Worm (Caenorhabditis elegans): Measurements from ENCODE around the gene Y54G11A.14.

Y54G11A.14 gene

ce11 chrII:14318027-14318426 is at the start of gene Y54G11A.14:
Y54G11A.14 (plus strand) TSS chrII:14318158.
- no peak for TF ChIP-seq ceh-83 (GFP tag; optimal IDR thresholded peaks at IDR 0.05)
- no peak for TF ChIP-seq drap-1 (GFP tag; optimal IDR thresholded peaks at IDR 0.05)
- no peak for TF ChIP-seq ces-1 (GFP tag; optimal IDR thresholded peaks at IDR 0.05)
- TF ChIP-seq flh-1 (GFP tag; optimal IDR thresholded peaks at IDR 0.05), result no peak
- no peak for TF ChIP-seq lsy-2 (tag; optimal IDR thresholded peaks at IDR 0.05)
- TF ChIP-seq nhr-2 (tag; optimal IDR thresholded peaks at IDR 0.05), result no peak
- TF ChIP-seq unc-39 (tag; optimal IDR thresholded peaks at IDR 0.05), result no peak
- TF ChIP-seq zip-8 (tag; optimal IDR thresholded peaks at IDR 0.05), result no peak
- no peak for TF ChIP-seq ztf-11 (tag; optimal IDR thresholded peaks at IDR 0.05)
- TF ChIP-seq cnd-1 (tag; optimal IDR thresholded peaks at IDR 0.05), result no peak
- no peak for TF ChIP-seq mls-2 (tag; optimal IDR thresholded peaks at IDR 0.05)
- no peak for TF ChIP-seq hlh-1 (tag; optimal IDR thresholded peaks at IDR 0.05)
- no peak for TF ChIP-seq elt-3 (tag; optimal IDR thresholded peaks at IDR 0.05)
- TF ChIP-seq tbx-8 (GFP tag; optimal IDR thresholded peaks at IDR 0.05), result no peak
- no peak for TF ChIP-seq nhr-237 (tag; optimal IDR thresholded peaks at IDR 0.05)
- no peak for TF ChIP-seq bed-3 (GFP tag; optimal IDR thresholded peaks at IDR 0.05)
- TF ChIP-seq sem-2 (GFP tag; optimal IDR thresholded peaks at IDR 0.05), result no peak
- TF ChIP-seq mab-5 (tag; optimal IDR thresholded peaks at IDR 0.05), result no peak

DNA sequence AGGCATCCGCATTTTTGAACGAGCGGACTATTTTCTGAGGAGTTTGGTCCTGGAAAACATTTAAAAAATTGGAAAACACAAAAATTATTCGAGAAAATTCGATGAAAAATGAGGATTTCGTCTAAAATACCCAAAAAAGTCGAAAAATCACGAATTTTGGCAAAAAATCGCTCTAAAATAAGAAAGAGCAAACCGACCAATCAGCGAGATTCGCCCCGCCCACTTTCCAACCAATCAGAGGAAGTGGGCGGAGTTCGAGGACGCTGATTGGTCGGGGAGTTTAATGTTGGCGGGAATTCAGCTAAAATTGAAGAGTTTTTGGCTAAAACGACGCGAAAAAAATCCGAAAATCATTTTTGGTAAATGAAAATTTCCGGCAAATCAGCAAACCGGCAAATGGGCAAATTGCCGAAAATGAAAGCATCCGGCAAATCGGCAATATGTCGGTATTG is 48.8 kb upstream of the Y54G11A.14 start, which contains the start of gene Y54G11A.1:
Y54G11A.1 (minus strand) TSS at position 51 of the 452 bp plus-strand sequence.
- TF ChIP-seq nhr-237 (tag; optimal IDR thresholded peaks at IDR 0.05) (no peak), lsy-2 (tag; optimal IDR thresholded peaks at IDR 0.05) (no peak), mab-5 (tag; optimal IDR thresholded peaks at IDR 0.05) (no peak), M03D4.4 (tag; optimal IDR thresholded peaks at IDR 0.05) (no peak), ztf-11 (tag; optimal IDR thresholded peaks at IDR 0.05) (no peak), nhr-76 (tag; optimal IDR thresholded peaks at IDR 0.05) (no peak), sem-2 (GFP tag; optimal IDR thresholded peaks at IDR 0.05) (no peak), nhr-2 (tag; optimal IDR thresholded peaks at IDR 0.05) (no peak), ham-2 (GFP tag; optimal IDR thresholded peaks at IDR 0.05) (no peak), zip-8 (tag; optimal IDR thresholded peaks at IDR 0.05) (no peak), ceh-43 (GFP tag; optimal IDR thresholded peaks at IDR 0.05) (no peak), ceh-39 (tag; optimal IDR thresholded peaks at IDR 0.05) (no peak), elt-3 (tag; optimal IDR thresholded peaks at IDR 0.05) (no peak), ces-1 (GFP tag; optimal IDR thresholded peaks at IDR 0.05) (no peak)

DNA sequence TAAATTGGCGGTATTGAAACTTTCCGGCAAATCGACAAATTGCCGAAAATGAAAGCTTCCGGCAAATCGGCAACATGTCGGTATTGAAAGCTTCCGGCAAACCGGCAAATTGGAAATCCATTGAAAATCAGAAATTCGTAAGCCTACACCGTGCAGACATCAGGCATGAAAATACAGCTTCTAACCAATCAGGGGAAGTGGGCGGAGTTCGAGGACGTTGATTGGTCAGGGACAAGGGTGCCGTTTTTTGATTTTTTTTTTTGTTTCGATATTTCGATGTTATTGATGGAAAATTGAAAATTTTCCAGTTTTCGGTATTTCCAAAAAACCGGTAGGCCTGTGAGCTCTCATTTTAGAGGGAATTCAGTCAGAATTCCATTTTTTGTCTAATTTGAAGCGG is 48.1 kb upstream of the Y54G11A.14 start:
- TF ChIP-seq nhr-237 (tag; optimal IDR thresholded peaks at IDR 0.05) (no peak), lin-32 (GFP tag; optimal IDR thresholded peaks at IDR 0.05) (no peak), blmp-1 (tag; optimal IDR thresholded peaks at IDR 0.05) (no peak), unc-120 (tag; optimal IDR thresholded peaks at IDR 0.05; ENCODE audit: poor library complexity, severe bottlenecking) (no peak), ces-1 (GFP tag; optimal IDR thresholded peaks at IDR 0.05) (no peak), ztf-11 (tag; optimal IDR thresholded peaks at IDR 0.05) (no peak), pha-4 (tag; optimal IDR thresholded peaks at IDR 0.05) (no peak), ham-2 (GFP tag; optimal IDR thresholded peaks at IDR 0.05) (no peak), mab-5 (tag; optimal IDR thresholded peaks at IDR 0.05) (no peak), hlh-1 (tag; optimal IDR thresholded peaks at IDR 0.05) (no peak), zip-8 (tag; optimal IDR thresholded peaks at IDR 0.05) (no peak), sem-2 (GFP tag; optimal IDR thresholded peaks at IDR 0.05) (no peak), flh-1 (GFP tag; optimal IDR thresholded peaks at IDR 0.05) (no peak), mep-1 (tag; optimal IDR thresholded peaks at IDR 0.05) (no peak), unc-39 (tag; optimal IDR thresholded peaks at IDR 0.05) (no peak), snpc-4 (tag; optimal IDR thresholded peaks at IDR 0.05) (no peak), mls-2 (tag; optimal IDR thresholded peaks at IDR 0.05) (no peak), M03D4.4 (tag; optimal IDR thresholded peaks at IDR 0.05) (no peak)

DNA sequence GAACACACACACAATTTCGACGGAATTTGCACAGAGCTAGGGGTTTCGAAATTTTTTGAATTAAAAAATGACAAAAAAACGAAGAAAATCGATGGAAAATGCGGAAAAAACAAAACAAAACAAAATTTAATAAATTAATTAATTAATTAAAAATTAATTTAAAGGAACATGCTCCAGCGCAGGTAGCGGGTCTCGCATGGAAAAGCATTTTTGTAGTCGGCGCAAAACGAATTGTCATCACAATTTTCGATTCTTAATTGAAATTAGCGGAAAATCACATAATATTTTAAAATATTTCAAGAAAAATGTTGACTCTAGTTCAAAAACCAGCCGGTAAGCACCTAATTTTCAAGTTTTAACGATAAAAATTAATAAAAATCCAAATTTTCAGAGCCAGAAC is 41.5 kb upstream of the Y54G11A.14 start, which contains the start of gene Y54G11A.3:
Y54G11A.3 (plus strand) TSS at position 213 of the 400 bp plus-strand sequence.
- TF ChIP-seq tbx-8 (GFP tag; optimal IDR thresholded peaks at IDR 0.05), result no peak
- TF ChIP-seq sptf-1 (tag; optimal IDR thresholded peaks at IDR 0.05), result no peak
- no peak for TF ChIP-seq unc-120 (tag; optimal IDR thresholded peaks at IDR 0.05; ENCODE audit: poor library complexity, severe bottlenecking)
- no peak for TF ChIP-seq mep-1 (tag; optimal IDR thresholded peaks at IDR 0.05)
- TF ChIP-seq ceh-43 (GFP tag; optimal IDR thresholded peaks at IDR 0.05), result no peak
- TF ChIP-seq elt-3 (tag; optimal IDR thresholded peaks at IDR 0.05), result no peak
- no peak for TF ChIP-seq flh-1 (GFP tag; optimal IDR thresholded peaks at IDR 0.05)
- TF ChIP-seq blmp-1 (tag; optimal IDR thresholded peaks at IDR 0.05), result no peak
- no peak for TF ChIP-seq mls-2 (tag; optimal IDR thresholded peaks at IDR 0.05)
- no peak for TF ChIP-seq nhr-2 (tag; optimal IDR thresholded peaks at IDR 0.05)
- TF ChIP-seq mab-5 (tag; optimal IDR thresholded peaks at IDR 0.05), result no peak
- no peak for TF ChIP-seq lin-13 (tag; optimal IDR thresholded peaks at IDR 0.05)
- no peak for TF ChIP-seq nhr-76 (tag; optimal IDR thresholded peaks at IDR 0.05)
- TF ChIP-seq ham-2 (GFP tag; optimal IDR thresholded peaks at IDR 0.05), result no peak
- no peak for TF ChIP-seq bed-3 (GFP tag; optimal IDR thresholded peaks at IDR 0.05)
- TF ChIP-seq sem-2 (GFP tag; optimal IDR thresholded peaks at IDR 0.05), result no peak
- no peak for TF ChIP-seq nhr-28 (tag; optimal IDR thresholded peaks at IDR 0.05)
- no peak for TF ChIP-seq unc-62 (GFP tag; optimal IDR thresholded peaks at IDR 0.05)
- no peak for TF ChIP-seq ces-1 (GFP tag; optimal IDR thresholded peaks at IDR 0.05)
- TF ChIP-seq zip-8 (tag; optimal IDR thresholded peaks at IDR 0.05), result no peak
